Worm (Caenorhabditis elegans) whole organism, L4 larva: ENCODE measurements around the gene F44G4.3.

ENCODE experiments used
- D1046.2 ChIP-seq: fragments of 200-800 bp; sonication (Bioruptor generic); IDR thresholded peaks from 2 replicates; pipeline ENCODE4 v1.3.6; 2022; ENCODE audit warnings: missing genetic modification characterization, missing compliant biosample characterization
- F10B5.3 ChIP-seq: sonication (generic microtip); optimal IDR thresholded peaks from 2 replicates; lab custom pipeline; 2016; ENCODE audit warnings: mild to moderate bottlenecking, missing genetic modification characterization, missing compliant biosample characterization
- F37D6.2 ChIP-seq: sonication (generic microtip); optimal IDR thresholded peaks from 2 replicates; lab custom pipeline; 2016; ENCODE audit warnings: mild to moderate bottlenecking, missing genetic modification characterization, missing compliant biosample characterization
- F49E8.2 ChIP-seq: sonication (generic microtip); optimal IDR thresholded peaks from 2 replicates; lab custom pipeline; 2016; ENCODE audit warnings: missing compliant biosample characterization, mild to moderate bottlenecking, missing genetic modification characterization, borderline replicate concordance
- R02D3.7 ChIP-seq: fragments of 150-350 bp; sonication (generic microtip); optimal IDR thresholded peaks from 3 replicates; lab custom pipeline; 2014; ENCODE audit warnings: missing biosample characterization, missing genetic modification characterization
- T20F7.1 ChIP-seq: fragments of 200-800 bp; sonication (Bioruptor generic); optimal IDR thresholded peaks from 2 replicates; lab custom pipeline; 2018; ENCODE audit warnings: mild to moderate bottlenecking, missing genetic modification characterization, missing compliant biosample characterization
- T26A8.4 ChIP-seq: fragments of 200-800 bp; sonication (Bioruptor generic); IDR thresholded peaks from 2 replicates; pipeline ENCODE4 v1.3.6; 2022; ENCODE audit warnings: missing genetic modification characterization, missing compliant biosample characterization
- Y105C5A.15 ChIP-seq: fragments of 200-800 bp; sonication (Bioruptor generic); IDR thresholded peaks from 2 replicates; pipeline ENCODE4 v1.3.6; 2022; ENCODE audit warnings: missing genetic modification characterization, missing compliant biosample characterization
- Y75B8A.6 ChIP-seq: fragments of 200-800 bp; sonication (Bioruptor generic); IDR thresholded peaks from 2 replicates; pipeline ENCODE4 v1.3.6; 2022; ENCODE audit warnings: missing genetic modification reagents, missing genetic modification characterization, missing compliant biosample characterization
- ZK337.2 ChIP-seq: fragments of 200-800 bp; sonication (Bioruptor generic); IDR thresholded peaks from 2 replicates; pipeline ENCODE4 v1.3.6; 2022; ENCODE audit warnings: missing genetic modification reagents, missing genetic modification characterization, missing compliant biosample characterization
- aha-1 ChIP-seq: fragments of 150-350 bp; peaks from one replicate; lab custom pipeline; 2014; ENCODE audit warnings: missing biosample characterization, missing genetic modification characterization
- aly-2 ChIP-seq: sonication (generic microtip); optimal IDR thresholded peaks from 2 replicates; lab custom pipeline; 2018; ENCODE audit warnings: missing biosample characterization, missing genetic modification characterization
- attf-4 ChIP-seq: sonication (generic microtip); optimal IDR thresholded peaks from 3 replicates; lab custom pipeline; 2017; ENCODE audit warnings: missing biosample characterization, missing genetic modification characterization
- ceh-32 ChIP-seq: sonication (generic microtip); optimal IDR thresholded peaks from 2 replicates; lab custom pipeline; 2016; ENCODE audit warnings: mild to moderate bottlenecking, missing genetic modification characterization, missing compliant biosample characterization; ENCODE audit not compliant: poor library complexity
- ceh-44 ChIP-seq: fragments of 200-800 bp; sonication (Bioruptor generic); IDR thresholded peaks from 2 replicates; pipeline ENCODE4 v1.3.6; 2022; ENCODE audit warnings: missing genetic modification reagents, missing genetic modification characterization, missing compliant biosample characterization
- ces-1 ChIP-seq: fragments of 150-350 bp; sonication (generic microtip); optimal IDR thresholded peaks from 4 replicates; lab custom pipeline; 2014; ENCODE audit warnings: missing biosample characterization, missing genetic modification reagents, missing genetic modification characterization
- cey-2 ChIP-seq: sonication (generic microtip); optimal IDR thresholded peaks from 3 replicates; lab custom pipeline; 2017; ENCODE audit warnings: missing genetic modification characterization, mild to moderate bottlenecking, missing compliant biosample characterization, antibody characterized with exemption, borderline replicate concordance; ENCODE audit not compliant: insufficient read depth
- daf-19 ChIP-seq: fragments of 200-800 bp; sonication (Bioruptor generic); conservative IDR thresholded peaks from 2 replicates; pipeline ENCODE4 v1.3.6; 2022; ENCODE audit warnings: missing genetic modification characterization, missing compliant biosample characterization
- daf-8 ChIP-seq: fragments of 200-800 bp; sonication (Bioruptor generic); IDR thresholded peaks from 2 replicates; pipeline ENCODE4 v1.3.6; 2022; ENCODE audit warnings: missing genetic modification characterization, missing compliant biosample characterization
- dmd-6 ChIP-seq: fragments of 200-800 bp; sonication (Bioruptor generic); IDR thresholded peaks from 2 replicates; pipeline ENCODE4 v1.3.6; 2022; ENCODE audit warnings: missing genetic modification reagents, missing genetic modification characterization, missing compliant biosample characterization
- dve-1 ChIP-seq: sonication (generic microtip); optimal IDR thresholded peaks from 2 replicates; lab custom pipeline; 2017; ENCODE audit warnings: antibody characterized with exemption, mild to moderate bottlenecking, missing genetic modification characterization, missing compliant biosample characterization; ENCODE audit not compliant: insufficient read depth
- fos-1 ChIP-seq: fragments of 150-350 bp; optimal IDR thresholded peaks from 2 replicates; lab custom pipeline; 2014; ENCODE audit warnings: missing biosample characterization, missing genetic modification characterization
- hif-1 ChIP-seq, 2 experiments: sonication (generic microtip); optimal IDR thresholded peaks; 2 replicates each; lab custom pipeline; 2016 to 2017; ENCODE audit warnings: missing compliant biosample characterization in 2 of 2, missing genetic modification characterization in 2 of 2, missing genetic modification reagents in 2 of 2, missing genotype in 2 of 2, mild to moderate bottlenecking in 1 of 2
- hlh-11 ChIP-seq: fragments of 200-800 bp; sonication (Bioruptor generic); optimal IDR thresholded peaks from 2 replicates; lab custom pipeline; 2018; ENCODE audit warnings: mild to moderate bottlenecking, missing genetic modification characterization, missing compliant biosample characterization
- lin-15B ChIP-seq: fragments of 150-350 bp; sonication (generic microtip); optimal IDR thresholded peaks from 3 replicates; lab custom pipeline; 2014; ENCODE audit warnings: missing biosample characterization, missing genetic modification characterization
- lsy-2 ChIP-seq, 2 experiments: fragments of 150-350 bp in 1 of 2; sonication (generic microtip) in 1 of 2; optimal IDR thresholded peaks; 2 replicates each; lab custom pipeline; 2014 to 2017; ENCODE audit warnings: missing biosample characterization in 2 of 2, missing genetic modification characterization in 2 of 2
- mep-1 ChIP-seq: fragments of 150-350 bp; sonication (generic microtip); optimal IDR thresholded peaks from 3 replicates; lab custom pipeline; 2014; ENCODE audit warnings: missing biosample characterization, missing genetic modification characterization
- mes-2 ChIP-seq: sonication (generic microtip); optimal IDR thresholded peaks from 2 replicates; lab custom pipeline; 2016; ENCODE audit warnings: missing genotype, mild to moderate bottlenecking, missing genetic modification characterization, missing compliant biosample characterization; ENCODE audit not compliant: poor library complexity, severe bottlenecking
- mxl-2 ChIP-seq: fragments of 200-800 bp; sonication (Bioruptor generic); conservative IDR thresholded peaks from 2 replicates; pipeline ENCODE4 v1.3.6; 2022; ENCODE audit warnings: missing genetic modification reagents, missing genetic modification characterization, missing compliant biosample characterization
- nhr-10 ChIP-seq: fragments of 150-350 bp; optimal IDR thresholded peaks from 2 replicates; lab custom pipeline; 2014; ENCODE audit warnings: missing biosample characterization, missing genetic modification characterization
- nhr-11 ChIP-seq: fragments of 150-350 bp; optimal IDR thresholded peaks from 2 replicates; lab custom pipeline; 2014; ENCODE audit warnings: missing biosample characterization, missing genetic modification characterization
- nhr-25 ChIP-seq: sonication (generic microtip); optimal IDR thresholded peaks from 2 replicates; lab custom pipeline; 2017; ENCODE audit warnings: missing genetic modification characterization, mild to moderate bottlenecking, missing compliant biosample characterization, antibody characterized with exemption, moderate library complexity, borderline replicate concordance; ENCODE audit not compliant: insufficient read depth
- nhr-28 ChIP-seq: fragments of 150-350 bp; optimal IDR thresholded peaks from 2 replicates; lab custom pipeline; 2014; ENCODE audit warnings: missing biosample characterization, missing genetic modification characterization
- nhr-41 ChIP-seq: fragments of 200-800 bp; sonication (Bioruptor generic); IDR thresholded peaks from 2 replicates; pipeline ENCODE4 v1.3.6; 2022; ENCODE audit warnings: missing genetic modification reagents, missing genetic modification characterization, missing compliant biosample characterization
- nhr-48 ChIP-seq: sonication (generic microtip); optimal IDR thresholded peaks from 2 replicates; lab custom pipeline; 2016; ENCODE audit warnings: mild to moderate bottlenecking, missing genetic modification characterization, missing compliant biosample characterization
- nhr-6 ChIP-seq: fragments of 150-350 bp; optimal IDR thresholded peaks from 2 replicates; lab custom pipeline; 2014; ENCODE audit warnings: missing biosample characterization, missing genetic modification characterization
- nhr-76 ChIP-seq: fragments of 150-350 bp; optimal IDR thresholded peaks from 2 replicates; lab custom pipeline; 2014; ENCODE audit warnings: missing biosample characterization, missing genetic modification characterization
- nhr-77 ChIP-seq: fragments of 150-350 bp; optimal IDR thresholded peaks from 2 replicates; lab custom pipeline; 2014; ENCODE audit warnings: missing biosample characterization, missing genetic modification characterization
- pha-4 ChIP-seq, 2 experiments: fragments of 150-350 bp in 1 of 2; fragments of 200-800 bp in 1 of 2; sonication (Bioruptor generic) in 1 of 2; IDR thresholded peaks in 1 of 2; optimal IDR thresholded peaks in 1 of 2; 2 replicates each; pipeline versions ENCODE4 v1.3.6 to Lab custom; 2014 to 2022; ENCODE audit warnings: missing genetic modification characterization in 2 of 2, missing genetic modification reagents in 2 of 2, missing biosample characterization in 1 of 2, missing compliant biosample characterization in 1 of 2
- pqm-1 ChIP-seq: sonication (generic microtip); optimal IDR thresholded peaks from 2 replicates; lab custom pipeline; 2017; ENCODE audit warnings: missing biosample characterization, missing genetic modification characterization
- sdz-12 ChIP-seq: fragments of 200-800 bp; sonication (Bioruptor generic); optimal IDR thresholded peaks from 2 replicates; lab custom pipeline; 2018; ENCODE audit warnings: mild to moderate bottlenecking, missing genetic modification characterization, missing compliant biosample characterization
- skn-1 ChIP-seq: fragments of 150-350 bp; optimal IDR thresholded peaks from 2 replicates; lab custom pipeline; 2014; ENCODE audit warnings: missing biosample characterization, missing genetic modification characterization
- spr-1 ChIP-seq: sonication (generic microtip); optimal IDR thresholded peaks from 2 replicates; lab custom pipeline; 2016; ENCODE audit warnings: mild to moderate bottlenecking, missing genetic modification characterization, missing compliant biosample characterization
- spr-3 ChIP-seq: fragments of 200-800 bp; sonication (Bioruptor generic); optimal IDR thresholded peaks from 2 replicates; lab custom pipeline; 2018; ENCODE audit warnings: mild to moderate bottlenecking, missing genetic modification characterization, missing compliant biosample characterization
- tra-1 ChIP-seq: fragments of 200-800 bp; sonication (Bioruptor generic); IDR thresholded peaks from 2 replicates; pipeline ENCODE4 v1.3.6; 2022; ENCODE audit warnings: missing genetic modification reagents, missing genetic modification characterization, missing compliant biosample characterization
- unc-130 ChIP-seq: sonication (generic microtip); optimal IDR thresholded peaks from 2 replicates; lab custom pipeline; 2016; ENCODE audit warnings: missing genetic modification reagents, missing genetic modification characterization, missing compliant biosample characterization
- zag-1 ChIP-seq: fragments of 150-350 bp; optimal IDR thresholded peaks from 2 replicates; lab custom pipeline; 2014; ENCODE audit warnings: missing biosample characterization, missing genetic modification characterization
- zip-2 ChIP-seq: fragments of 150-350 bp; optimal IDR thresholded peaks from 2 replicates; lab custom pipeline; 2014; ENCODE audit warnings: missing biosample characterization, missing genetic modification characterization
- ztf-11 ChIP-seq: fragments of 150-350 bp; optimal IDR thresholded peaks from 2 replicates; lab custom pipeline; 2014; ENCODE audit warnings: missing biosample characterization, missing genetic modification characterization

F44G4.3 gene

ce11 chrII:8969251-8970183 lies 27.9 kb downstream of the F44G4.3 start, which contains the start of the genes szy-20 and C18E9.5 (continued):
- TF ChIP-seq aly-2 (tag; lab: Kevin White, UChicago) (no peak), aha-1 (tag; lab: Kevin White, UChicago) (no peak), dve-1 (tag; lab: Kevin White, UChicago) (peak; percentile 60), lsy-2 (tag; optimal IDR thresholded peaks at IDR 0.05; lab: Kevin White, UChicago) (peak; percentile 9 to 92), mxl-2 (GFP tag; lab: Robert Waterston, UW) (no peak), ceh-32 (tag; lab: Kevin White, UChicago) (no peak), nhr-25 (tag; lab: Kevin White, UChicago) (no peak), hif-1 (tag; optimal IDR thresholded peaks at IDR 0.05; lab: Kevin White, UChicago) (peak in 1 of 2 experiments; percentile 60), mep-1 (tag; lab: Kevin White, UChicago) (peak; percentile 82), spr-1 (tag; lab: Kevin White, UChicago) (no peak), cey-2 (tag; lab: Kevin White, UChicago) (no peak), Y105C5A.15 (GFP tag; lab: Robert Waterston, UW) (no peak), T20F7.1 (GFP tag; lab: Kevin White, UChicago) (peak; percentile 87), skn-1 (tag; lab: Kevin White, UChicago) (no peak), nhr-6 (tag; lab: Kevin White, UChicago) (peak; percentile 46), nhr-41 (GFP tag; lab: Robert Waterston, UW) (no peak), Y75B8A.6 (GFP tag; lab: Robert Waterston, UW) (no peak), sdz-12 (GFP tag; lab: Kevin White, UChicago) (no peak), F37D6.2 (tag; lab: Kevin White, UChicago) (peak; percentile 65), mes-2 (tag; lab: Kevin White, UChicago) (peak; percentile 75), ceh-44 (GFP tag; lab: Robert Waterston, UW) (no peak), D1046.2 (no peak), daf-19 (GFP tag; lab: Robert Waterston, UW) (no peak), pha-4 (GFP tag; IDR thresholded peaks at IDR 0.05; lab: Robert Waterston, UW) (peak; percentile 61), pha-4 (tag; optimal IDR thresholded peaks at IDR 0.05; lab: Kevin White, UChicago) (no peak), nhr-76 (tag; lab: Kevin White, UChicago) (no peak), attf-4 (tag; lab: Kevin White, UChicago) (no peak), unc-130 (GFP tag; lab: Kevin White, UChicago) (peak; percentile 55), F49E8.2 (tag; lab: Kevin White, UChicago) (peak; percentile 32), nhr-48 (tag; lab: Kevin White, UChicago) (peak; percentile 14), zag-1 (no peak), T26A8.4 (GFP tag; lab: Robert Waterston, UW) (peak; percentile 61; the same call in 1 of the 2 replicates), nhr-10 (tag; lab: Kevin White, UChicago) (no peak), daf-8 (GFP tag; lab: Robert Waterston, UW) (no peak), R02D3.7 (tag; lab: Kevin White, UChicago) (no peak), ces-1 (no peak), ztf-11 (tag; lab: Kevin White, UChicago) (no peak), tra-1 (GFP tag; lab: Robert Waterston, UW) (no peak), nhr-28 (tag; lab: Kevin White, UChicago) (peak; percentile 20), fos-1 (tag; lab: Kevin White, UChicago) (no peak), ZK337.2 (GFP tag; lab: Robert Waterston, UW) (no peak), pqm-1 (peak; percentile 89), F10B5.3 (tag; lab: Kevin White, UChicago) (no peak), nhr-11 (tag; lab: Kevin White, UChicago) (peak; percentile 41), zip-2 (tag; lab: Kevin White, UChicago) (no peak), hlh-11 (tag; lab: Kevin White, UChicago) (peak; percentile 48), nhr-77 (tag; lab: Kevin White, UChicago) (peak; percentile 43), spr-3 (GFP tag; lab: Kevin White, UChicago) (no peak), lin-15B (tag; lab: Kevin White, UChicago) (no peak), dmd-6 (GFP tag; lab: Robert Waterston, UW) (peak; percentile 65)
